ENCODE assay signal across 1 worm cellular context in the genomic region with DNA sequence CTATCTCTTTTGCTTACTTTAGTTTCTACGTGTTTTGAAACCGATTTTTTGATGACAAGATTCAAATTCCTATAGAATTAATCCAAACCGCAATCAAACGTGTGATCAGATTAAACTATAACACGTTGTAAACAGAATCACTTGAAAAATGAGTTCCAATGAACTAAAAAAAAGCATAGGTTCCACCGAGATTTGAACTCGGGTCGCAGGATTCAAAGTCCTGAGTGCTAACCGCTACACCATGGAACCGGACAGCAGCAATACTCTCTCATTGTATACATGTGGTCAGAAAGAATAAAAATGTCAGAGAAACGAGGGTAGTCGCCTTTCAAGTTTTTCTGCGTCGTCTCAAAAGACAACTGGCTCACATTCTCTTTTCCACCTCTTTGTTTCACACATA.
A peak's percentile ranks its signal among the peaks of the same experiment; 100 is the strongest.
TF ChIP-seq lines count a peak whose summit lies in the region.

No protein-coding gene starts in this region.

TF ChIP-seq in whole organism, young adult, 124 proteins besides CTCF, POLR2A, EP300 and RAD21 (continued from another document):
- TF ChIP-seq Y56A3A.18 (GFP tag; IDR thresholded peaks at IDR 0.05; lab: Robert Waterston, UW) (peak; percentile 59; the same call in 1 of the 2 replicates), akir-1 (GFP tag; optimal IDR thresholded peaks at IDR 0.05; lab: Kevin White, UChicago) (no peak), ztf-6 (GFP tag; IDR thresholded peaks at IDR 0.05; lab: Robert Waterston, UW) (no peak), somi-1 (GFP tag; optimal IDR thresholded peaks at IDR 0.05; lab: Kevin White, UChicago) (no peak), ccch-3 (GFP tag; optimal IDR thresholded peaks at IDR 0.05; lab: Kevin White, UChicago) (peak; percentile 35), rcor-1 (GFP tag; IDR thresholded peaks at IDR 0.05; lab: Robert Waterston, UW) (peak; percentile 75), lsy-27 (tag; optimal IDR thresholded peaks at IDR 0.05; lab: Kevin White, UChicago; ENCODE audit: borderline replicate concordance, insufficient read depth) (peak; percentile 29), mxl-1 (tag; optimal IDR thresholded peaks at IDR 0.05; lab: Kevin White, UChicago) (peak; percentile 79), madf-6 (GFP tag; IDR thresholded peaks at IDR 0.05; lab: Robert Waterston, UW) (peak; percentile 57; the same call in 1 of the 2 replicates), D2030.7 (GFP tag; IDR thresholded peaks at IDR 0.05; lab: Robert Waterston, UW) (no peak; the same call in 1 of the 2 replicates), ekl-4 (GFP tag; IDR thresholded peaks at IDR 0.05; lab: Robert Waterston, UW) (peak; percentile 73), B0336.3 (GFP tag; IDR thresholded peaks at IDR 0.05; lab: Robert Waterston, UW) (peak; percentile 23; the same call in 1 of the 2 replicates), tbx-9 (tag; optimal IDR thresholded peaks at IDR 0.05; lab: Kevin White, UChicago; ENCODE audit: borderline replicate concordance) (no peak), mes-4 (tag; optimal IDR thresholded peaks at IDR 0.05; lab: Kevin White, UChicago) (peak; percentile 71), tlf-1 (GFP tag; optimal IDR thresholded peaks at IDR 0.05; lab: Kevin White, UChicago) (peak; percentile 17), B0019.2 (GFP tag; conservative IDR thresholded peaks at IDR 0.05; lab: Robert Waterston, UW) (0 out of 2 replicates have a peak, but pooled peaks have one; percentile 19), cebp-2 (GFP tag; IDR thresholded peaks at IDR 0.05; lab: Robert Waterston, UW) (peak; percentile 86; the same call in 1 of the 2 replicates), ama-1 (optimal IDR thresholded peaks at IDR 0.05; lab: Kevin White, UChicago) (no peak), ama-1 (GFP tag; optimal IDR thresholded peaks at IDR 0.05; lab: Kevin White, UChicago) (peak; percentile 52 to 67), nfyb-1 (GFP tag; IDR thresholded peaks at IDR 0.05; lab: Robert Waterston, UW) (peak; percentile 91), lin-40 (tag; optimal IDR thresholded peaks at IDR 0.05; lab: Kevin White, UChicago) (peak; percentile 60)
